Fruit fly (Drosophila melanogaster) whole organism, prepupa: ENCODE results near the gene Hr39.
A peak's percentile ranks its signal among the peaks of the same experiment; 100 is the strongest.

Source experiments
- Blimp-1 ChIP-seq: fragments of 200-800 bp; sonication (Bioruptor generic); optimal IDR thresholded peaks from 3 replicates; lab custom pipeline; 2017; ENCODE audit warnings: missing biosample characterization, missing genetic modification characterization, mild to moderate bottlenecking, moderate library complexity, missing genetic modification reagents
- CG10631 ChIP-seq: fragments of 200-800 bp; sonication (Bioruptor generic); optimal IDR thresholded peaks from 2 replicates; lab custom pipeline; 2016; ENCODE audit warnings: missing biosample characterization, missing genetic modification characterization
- CG10669 ChIP-seq: fragments of 200-800 bp; sonication (Bioruptor generic); optimal IDR thresholded peaks from 3 replicates; lab custom pipeline; 2018; ENCODE audit warnings: missing biosample characterization, mild to moderate bottlenecking, missing genetic modification characterization, moderate library complexity
- CG11294 ChIP-seq: fragments of 200-800 bp; sonication (Bioruptor generic); IDR thresholded peaks from 2 replicates; pipeline ENCODE4 v1.3.6; 2022; ENCODE audit warnings: missing biosample characterization, missing genetic modification characterization
- CG11762 ChIP-seq: fragments of 200-800 bp; sonication (Bioruptor generic); optimal IDR thresholded peaks from 3 replicates; lab custom pipeline; 2016; ENCODE audit warnings: missing biosample characterization, missing genetic modification characterization; ENCODE audit not compliant: insufficient read depth
- CG11902 ChIP-seq: fragments of 200-800 bp; sonication (Bioruptor generic); optimal IDR thresholded peaks from 3 replicates; lab custom pipeline; 2016; ENCODE audit warnings: missing biosample characterization, missing genetic modification characterization
- CG15336 ChIP-seq: fragments of 200-800 bp; sonication (Bioruptor generic); IDR thresholded peaks from 2 replicates; pipeline ENCODE4 v1.3.6; 2022; ENCODE audit warnings: missing biosample characterization, missing genetic modification characterization
- CG1621 ChIP-seq: fragments of 200-800 bp; sonication (Bioruptor generic); optimal IDR thresholded peaks from 3 replicates; lab custom pipeline; 2018; ENCODE audit warnings: missing biosample characterization, mild to moderate bottlenecking, missing genetic modification characterization
- CG16779 ChIP-seq: fragments of 200-800 bp; sonication (Bioruptor generic); optimal IDR thresholded peaks from 3 replicates; lab custom pipeline; 2017; ENCODE audit warnings: missing biosample characterization, mild to moderate bottlenecking, missing genetic modification characterization
- CG3032 ChIP-seq: fragments of 200-800 bp; optimal IDR thresholded peaks from 2 replicates; lab custom pipeline; 2019; ENCODE audit warnings: missing biosample characterization, mild to moderate bottlenecking, missing genetic modification characterization, moderate library complexity
- CG31627 ChIP-seq: fragments of 200-800 bp; sonication (Bioruptor generic); optimal IDR thresholded peaks from 3 replicates; lab custom pipeline; 2016; ENCODE audit warnings: missing biosample characterization, missing genetic modification characterization
- CG32006 ChIP-seq: fragments of 200-800 bp; sonication (Bioruptor generic); optimal IDR thresholded peaks from 3 replicates; lab custom pipeline; 2017; ENCODE audit warnings: missing biosample characterization, mild to moderate bottlenecking, missing genetic modification characterization
- CG34406 ChIP-seq: fragments of 200-800 bp; sonication (Bioruptor generic); optimal IDR thresholded peaks from 3 replicates; lab custom pipeline; 2016; ENCODE audit warnings: missing biosample characterization, missing genetic modification characterization
- CG3919 ChIP-seq: fragments of 200-800 bp; sonication (Bioruptor generic); optimal IDR thresholded peaks from 3 replicates; lab custom pipeline; 2016; ENCODE audit warnings: missing biosample characterization, missing genetic modification characterization
- CG4318 ChIP-seq: fragments of 200-800 bp; sonication (Bioruptor generic); optimal IDR thresholded peaks from 3 replicates; lab custom pipeline; 2017; ENCODE audit warnings: missing biosample characterization, mild to moderate bottlenecking, missing genetic modification characterization
- CG6163 ChIP-seq: fragments of 200-800 bp; sonication (Bioruptor generic); IDR thresholded peaks from 3 replicates; pipeline ENCODE4 v1.3.6; 2022; ENCODE audit warnings: missing biosample characterization, missing genetic modification characterization
- CG6792 ChIP-seq: fragments of 200-800 bp; sonication (Bioruptor generic); optimal IDR thresholded peaks from 3 replicates; lab custom pipeline; 2016; ENCODE audit warnings: missing biosample characterization, missing genetic modification characterization
- CG6808 ChIP-seq: fragments of 200-800 bp; sonication (Bioruptor generic); optimal IDR thresholded peaks from 3 replicates; lab custom pipeline; 2017; ENCODE audit warnings: missing biosample characterization, missing genetic modification characterization, mild to moderate bottlenecking, moderate library complexity, missing genetic modification reagents
- CG6854 ChIP-seq: fragments of 200-800 bp; sonication (Bioruptor generic); optimal IDR thresholded peaks from 2 replicates; lab custom pipeline; 2017; ENCODE audit warnings: missing biosample characterization, mild to moderate bottlenecking, missing genetic modification characterization
- CG8119 ChIP-seq: fragments of 200-800 bp; sonication (Bioruptor generic); IDR thresholded peaks from 3 replicates; pipeline ENCODE4 v1.3.6; 2022; ENCODE audit warnings: missing biosample characterization, missing genetic modification characterization
- CG8319 ChIP-seq: fragments of 200-800 bp; sonication (Bioruptor generic); optimal IDR thresholded peaks from 3 replicates; lab custom pipeline; 2016; ENCODE audit warnings: missing biosample characterization, missing genetic modification characterization
- CG8632 ChIP-seq: fragments of 200-800 bp; sonication (Bioruptor generic); optimal IDR thresholded peaks from 3 replicates; lab custom pipeline; 2016; ENCODE audit warnings: missing biosample characterization, missing genetic modification characterization
- CG9139 ChIP-seq: fragments of 200-800 bp; sonication (Bioruptor generic); optimal IDR thresholded peaks from 3 replicates; lab custom pipeline; 2017; ENCODE audit warnings: missing biosample characterization, mild to moderate bottlenecking, missing genetic modification characterization
- Eip75B ChIP-seq: fragments of 200-800 bp; sonication (Bioruptor generic); optimal IDR thresholded peaks from 3 replicates; lab custom pipeline; 2016; ENCODE audit warnings: missing biosample characterization, missing genetic modification characterization
- Eip78C ChIP-seq: fragments of 200-800 bp; sonication (Bioruptor generic); peaks from one replicate; lab custom pipeline; 2016; ENCODE audit warnings: missing biosample characterization, missing genetic modification characterization
- Eip93F ChIP-seq: fragments of 200-800 bp; sonication (Bioruptor generic); optimal IDR thresholded peaks from 2 replicates; lab custom pipeline; 2016; ENCODE audit warnings: missing biosample characterization, mild to moderate bottlenecking, missing genetic modification characterization
- Gug ChIP-seq: fragments of 200-800 bp; sonication (Bioruptor generic); IDR thresholded peaks from 2 replicates; pipeline ENCODE4 v1.3.6; 2022; ENCODE audit warnings: missing biosample characterization, missing genetic modification characterization
- Hr39 ChIP-seq: fragments of 200-800 bp; sonication (Bioruptor generic); optimal IDR thresholded peaks from 2 replicates; lab custom pipeline; 2016; ENCODE audit warnings: missing biosample characterization, missing genetic modification characterization
- Hr4 ChIP-seq: fragments of 200-800 bp; sonication (Bioruptor generic); optimal IDR thresholded peaks from 3 replicates; lab custom pipeline; 2016; ENCODE audit warnings: missing biosample characterization, missing genetic modification characterization
- Lpt ChIP-seq: fragments of 200-800 bp; sonication (Bioruptor generic); optimal IDR thresholded peaks from 3 replicates; lab custom pipeline; 2016; ENCODE audit warnings: missing biosample characterization, missing genetic modification characterization
- Smox ChIP-seq: fragments of 200-800 bp; sonication (Bioruptor generic); optimal IDR thresholded peaks from 3 replicates; lab custom pipeline; 2016; ENCODE audit warnings: missing biosample characterization, missing genetic modification characterization
- Sox102F ChIP-seq: fragments of 200-800 bp; sonication (Bioruptor generic); optimal IDR thresholded peaks from 2 replicates; lab custom pipeline; 2016; ENCODE audit warnings: missing biosample characterization, mild to moderate bottlenecking, missing genetic modification characterization
- Sox14 ChIP-seq: fragments of 200-800 bp; sonication (Bioruptor generic); optimal IDR thresholded peaks from 3 replicates; lab custom pipeline; 2016; ENCODE audit warnings: missing biosample characterization, missing genetic modification characterization
- Sox15 ChIP-seq: fragments of 200-800 bp; sonication (Bioruptor generic); optimal IDR thresholded peaks from 3 replicates; lab custom pipeline; 2016; ENCODE audit warnings: missing biosample characterization, missing genetic modification characterization
- achi ChIP-seq: fragments of 200-800 bp; sonication (Bioruptor generic); optimal IDR thresholded peaks from 3 replicates; lab custom pipeline; 2016; ENCODE audit warnings: missing biosample characterization, missing genetic modification characterization
- acj6 ChIP-seq: fragments of 200-800 bp; sonication (Bioruptor generic); optimal IDR thresholded peaks from 3 replicates; lab custom pipeline; 2016; ENCODE audit warnings: missing biosample characterization, missing genetic modification characterization
- cyc ChIP-seq: fragments of 200-800 bp; sonication (Bioruptor generic); optimal IDR thresholded peaks from 3 replicates; lab custom pipeline; 2016; ENCODE audit warnings: missing biosample characterization, missing genetic modification characterization
- dac ChIP-seq: fragments of 200-800 bp; sonication (Bioruptor generic); optimal IDR thresholded peaks from 2 replicates; lab custom pipeline; 2017; ENCODE audit warnings: missing biosample characterization, mild to moderate bottlenecking, missing genetic modification characterization
- dsx ChIP-seq: fragments of 200-800 bp; optimal IDR thresholded peaks from 3 replicates; lab custom pipeline; 2019; ENCODE audit warnings: missing biosample characterization, mild to moderate bottlenecking, missing genetic modification characterization, moderate library complexity; ENCODE audit not compliant: poor library complexity, severe bottlenecking
- eg ChIP-seq: fragments of 200-800 bp; sonication (Bioruptor generic); IDR thresholded peaks from 3 replicates; pipeline ENCODE4 v1.3.6; 2022; ENCODE audit warnings: missing biosample characterization, missing genetic modification characterization
- esn ChIP-seq: fragments of 200-800 bp; sonication (Bioruptor generic); optimal IDR thresholded peaks from 2 replicates; lab custom pipeline; 2016; ENCODE audit warnings: missing biosample characterization, mild to moderate bottlenecking, missing genetic modification characterization, moderate library complexity
- fd59A ChIP-seq: fragments of 200-800 bp; sonication (Bioruptor generic); optimal IDR thresholded peaks from 2 replicates; lab custom pipeline; 2017; ENCODE audit warnings: missing biosample characterization, mild to moderate bottlenecking, missing genetic modification characterization, missing genetic modification reagents
- fd85E ChIP-seq: fragments of 200-800 bp; sonication (Bioruptor generic); optimal IDR thresholded peaks from 3 replicates; lab custom pipeline; 2016; ENCODE audit warnings: missing biosample characterization, missing genetic modification characterization
- fkh ChIP-seq: fragments of 200-800 bp; sonication (Bioruptor generic); optimal IDR thresholded peaks from 3 replicates; lab custom pipeline; 2017; ENCODE audit warnings: missing biosample characterization, mild to moderate bottlenecking, missing genetic modification characterization, moderate library complexity
- lz ChIP-seq: fragments of 200-800 bp; sonication (Bioruptor generic); optimal IDR thresholded peaks from 3 replicates; lab custom pipeline; 2016; ENCODE audit warnings: missing biosample characterization, missing genetic modification characterization
- net ChIP-seq: fragments of 200-800 bp; sonication (Bioruptor generic); optimal IDR thresholded peaks from 3 replicates; lab custom pipeline; 2016; ENCODE audit warnings: missing biosample characterization, missing genetic modification characterization
- salr ChIP-seq, 2 experiments: fragments of 200-800 bp; sonication (Bioruptor generic); optimal IDR thresholded peaks; 3 replicates each; lab custom pipeline; 2016 to 2018; ENCODE audit warnings: missing biosample characterization in 2 of 2, missing genetic modification characterization in 2 of 2, mild to moderate bottlenecking in 1 of 2
- spab ChIP-seq: fragments of 200-800 bp; sonication (Bioruptor generic); optimal IDR thresholded peaks from 2 replicates; lab custom pipeline; 2017; ENCODE audit warnings: missing biosample characterization, mild to moderate bottlenecking, missing genetic modification characterization, missing genetic modification reagents
- ss ChIP-seq, 2 experiments: fragments of 200-800 bp; sonication (Bioruptor generic); optimal IDR thresholded peaks; 2 replicates in 1 of 2; 3 replicates in 1 of 2; lab custom pipeline; 2017 to 2018; ENCODE audit warnings: mild to moderate bottlenecking in 2 of 2, missing biosample characterization in 2 of 2, missing genetic modification characterization in 2 of 2, moderate library complexity in 1 of 2
- svp ChIP-seq: fragments of 200-800 bp; sonication (Bioruptor generic); peaks from one replicate; lab custom pipeline; 2016; ENCODE audit warnings: missing biosample characterization, missing genetic modification characterization
- topi ChIP-seq: fragments of 200-800 bp; sonication (Bioruptor generic); optimal IDR thresholded peaks from 3 replicates; lab custom pipeline; 2016; ENCODE audit warnings: missing biosample characterization, missing genetic modification characterization
- vri ChIP-seq: fragments of 200-800 bp; sonication (Bioruptor generic); optimal IDR thresholded peaks from 3 replicates; lab custom pipeline; 2016; ENCODE audit warnings: missing biosample characterization, mild to moderate bottlenecking, missing genetic modification characterization

The Hr39 gene

DNA sequence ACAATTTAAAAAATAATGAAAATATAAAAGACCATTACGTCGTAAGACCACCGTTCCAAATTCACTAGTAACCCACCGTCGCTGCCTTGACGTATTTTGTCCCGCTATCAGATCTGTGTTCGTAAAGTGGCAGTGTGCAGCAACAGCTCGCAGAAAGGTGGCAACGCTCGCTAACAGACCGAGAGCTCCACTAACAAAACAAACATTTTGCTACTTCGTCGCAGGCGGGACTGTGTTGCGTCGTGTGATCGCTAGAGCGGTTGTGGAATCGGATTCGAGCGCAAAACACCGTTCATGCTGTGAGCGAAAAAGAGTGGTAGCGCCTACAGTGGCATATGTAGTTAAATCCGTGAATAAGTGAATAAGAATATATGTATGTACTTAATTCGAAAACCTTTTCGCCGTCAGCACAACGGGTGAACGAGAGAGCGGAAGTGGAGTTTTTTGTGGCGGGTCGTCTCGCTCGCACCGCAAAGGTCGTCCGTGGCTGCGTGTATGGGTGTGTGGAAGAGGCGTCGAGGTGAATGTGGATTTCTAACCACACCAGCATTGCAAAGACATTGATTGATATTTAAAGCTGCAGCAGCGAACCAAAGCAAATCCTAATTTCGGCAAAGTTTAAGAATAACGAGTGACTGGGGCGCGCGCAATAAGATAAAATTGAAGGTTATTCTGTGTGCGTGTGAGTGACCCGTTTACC lies at the start of gene Hr39:
Gene Hr39, plus strand, starts transcription at position 203 of the 700 bp plus-strand sequence.
- TF ChIP-seq dac, result no peak
- TF ChIP-seq CG6808 (GFP tag; lab: Kevin White, UChicago), result no peak
- TF ChIP-seq CG6792 (GFP tag; lab: Kevin White, UChicago), result no peak
- TF ChIP-seq fkh (GFP tag; lab: Kevin White, UChicago), result peak; percentile 51
- no peak for TF ChIP-seq CG15336 (GFP tag; lab: Robert Waterston, UW)
- TF ChIP-seq Eip78C, result peak; percentile 59
- TF ChIP-seq CG9139 (GFP tag; lab: Kevin White, UChicago), result no peak
- no peak for TF ChIP-seq acj6 (GFP tag; lab: Kevin White, UChicago)
- no peak for TF ChIP-seq CG11902 (GFP tag; lab: Kevin White, UChicago)
- TF ChIP-seq CG34406 (GFP tag; lab: Kevin White, UChicago), result no peak
- TF ChIP-seq vri (GFP tag; lab: Kevin White, UChicago), result no peak
- TF ChIP-seq CG8632 (GFP tag; lab: Kevin White, UChicago), result no peak
- no peak for TF ChIP-seq CG11762
- TF ChIP-seq CG1621 (tag; lab: Kevin White, UChicago), result no peak
- no peak for TF ChIP-seq CG32006 (GFP tag; lab: Kevin White, UChicago)
- no peak for TF ChIP-seq Smox
- no peak for TF ChIP-seq net (GFP tag; lab: Kevin White, UChicago)
- TF ChIP-seq Blimp-1 (GFP tag; lab: Kevin White, UChicago), result no peak
- TF ChIP-seq eg (GFP tag; lab: Robert Waterston, UW), result no peak
- TF ChIP-seq dsx (GFP tag; lab: Kevin White, UChicago), result no peak
- TF ChIP-seq Sox15 (GFP tag; lab: Kevin White, UChicago), result no peak
- TF ChIP-seq Sox14 (GFP tag; lab: Kevin White, UChicago), result peak; percentile 62
- no peak for TF ChIP-seq salr (GFP tag; optimal IDR thresholded peaks at IDR 0.05; lab: Kevin White, UChicago)
- no peak for TF ChIP-seq Eip93F
- peak; percentile 40 for TF ChIP-seq Eip75B (GFP tag; lab: Kevin White, UChicago)
- no peak for TF ChIP-seq CG4318
- TF ChIP-seq achi (GFP tag; lab: Kevin White, UChicago), result no peak
- TF ChIP-seq esn (GFP tag; lab: Kevin White, UChicago), result no peak
- TF ChIP-seq CG10669 (GFP tag; lab: Kevin White, UChicago), result no peak
- TF ChIP-seq CG3032 (tag; lab: Kevin White, UChicago), result peak; percentile 34
- no peak for TF ChIP-seq Lpt
- peak; percentile 31 for TF ChIP-seq CG6854 (GFP tag; lab: Kevin White, UChicago)
- no peak for TF ChIP-seq fd59A
- TF ChIP-seq spab (GFP tag; lab: Kevin White, UChicago), result no peak
- no peak for TF ChIP-seq CG8319 (GFP tag; lab: Kevin White, UChicago)
- TF ChIP-seq Gug (GFP tag; lab: Robert Waterston, UW), result no peak
- no peak for TF ChIP-seq ss (GFP tag; optimal IDR thresholded peaks at IDR 0.05; lab: Kevin White, UChicago)
- no peak for TF ChIP-seq Hr4 (GFP tag; lab: Kevin White, UChicago)
- TF ChIP-seq Hr39 (GFP tag; lab: Kevin White, UChicago), result no peak
- no peak for TF ChIP-seq CG3919 (GFP tag; lab: Kevin White, UChicago)
- TF ChIP-seq CG11294 (GFP tag; lab: Robert Waterston, UW), result no peak
- no peak for TF ChIP-seq CG10631 (GFP tag; lab: Kevin White, UChicago)
- TF ChIP-seq lz (GFP tag; lab: Kevin White, UChicago), result peak; percentile 28
- TF ChIP-seq CG6163 (GFP tag; lab: Robert Waterston, UW), result no peak
- no peak for TF ChIP-seq cyc
- TF ChIP-seq svp, result peak; percentile 95
- TF ChIP-seq CG31627, result no peak
- no peak for TF ChIP-seq fd85E (GFP tag; lab: Kevin White, UChicago)
- no peak for TF ChIP-seq CG16779 (tag; lab: Kevin White, UChicago)
- TF ChIP-seq topi (GFP tag; lab: Kevin White, UChicago), result peak; percentile 3
- no peak for TF ChIP-seq Sox102F (GFP tag; lab: Kevin White, UChicago)
- TF ChIP-seq CG8119 (GFP tag; lab: Robert Waterston, UW), result no peak
